Worm (Caenorhabditis elegans): ENCODE results near the gene rilp-1.

DNA sequence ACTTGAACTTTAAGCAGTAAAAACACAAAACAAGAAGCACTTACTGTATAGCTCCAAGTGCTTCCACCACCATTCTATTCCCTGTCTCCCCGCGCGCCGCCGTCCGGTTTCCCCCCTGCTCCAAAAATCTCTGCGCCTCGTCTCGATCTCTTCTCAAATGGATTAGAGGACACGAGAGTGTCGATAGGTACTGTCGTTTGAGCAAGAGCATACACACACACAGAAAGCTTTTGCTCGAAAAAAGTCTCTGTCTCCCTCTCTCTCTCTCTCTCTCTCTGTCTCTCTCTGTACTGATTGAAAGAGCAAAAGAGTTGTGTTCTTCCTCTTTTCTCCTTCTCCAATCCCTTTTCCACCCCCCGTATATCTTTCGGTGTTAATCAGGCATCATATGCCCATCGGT is 30.3 kb upstream of the rilp-1 start:
- TF ChIP-seq fkh-10 (GFP tag; optimal IDR thresholded peaks at IDR 0.05) (no peak), mdl-1 (tag; optimal IDR thresholded peaks at IDR 0.05) (no peak), unc-62 (GFP tag; optimal IDR thresholded peaks at IDR 0.05) (no peak), egl-27 (tag; optimal IDR thresholded peaks at IDR 0.05) (no peak), elt-3 (tag; optimal IDR thresholded peaks at IDR 0.05) (no peak), fos-1 (tag; optimal IDR thresholded peaks at IDR 0.05) (no peak), ztf-4 (tag; optimal IDR thresholded peaks at IDR 0.05) (no peak), sea-2 (GFP tag; optimal IDR thresholded peaks at IDR 0.05) (no peak), tbx-2 (tag; optimal IDR thresholded peaks at IDR 0.05) (no peak), R02D3.7 (tag; optimal IDR thresholded peaks at IDR 0.05) (no peak), nhr-12 (tag; optimal IDR thresholded peaks at IDR 0.05) (no peak), elt-2 (tag; optimal IDR thresholded peaks at IDR 0.05) (no peak), unc-39 (tag; optimal IDR thresholded peaks at IDR 0.05) (no peak), nhr-25 (tag; optimal IDR thresholded peaks at IDR 0.05) (no peak)

Measured in whole organism, L3 larva.